Worm (Caenorhabditis elegans) whole organism, mixed stage, embryonic: Measurements from ENCODE around the gene dnc-1.

Experiments used
- M03D4.4 ChIP-seq: sonication (generic microtip); optimal IDR thresholded peaks from 2 replicates; lab custom pipeline; 2017; ENCODE audit warnings: mild to moderate bottlenecking, missing genetic modification characterization, missing compliant biosample characterization
- bed-3 ChIP-seq: fragments of 200-800 bp; sonication (Bioruptor generic); optimal IDR thresholded peaks from 3 replicates; lab custom pipeline; 2018; ENCODE audit warnings: mild to moderate bottlenecking, missing genetic modification characterization, moderate library complexity, missing compliant biosample characterization
- blmp-1 ChIP-seq: fragments of 150-350 bp; optimal IDR thresholded peaks from 2 replicates; lab custom pipeline; 2014; ENCODE audit warnings: missing biosample characterization, missing genetic modification characterization
- ceh-39 ChIP-seq: fragments of 150-350 bp; optimal IDR thresholded peaks from 2 replicates; lab custom pipeline; 2014; ENCODE audit warnings: missing biosample characterization, missing genetic modification characterization
- ceh-43 ChIP-seq: fragments of 200-800 bp; sonication (Bioruptor generic); optimal IDR thresholded peaks from 2 replicates; lab custom pipeline; 2018; ENCODE audit warnings: mild to moderate bottlenecking, missing genetic modification characterization, moderate library complexity, missing compliant biosample characterization
- ceh-83 ChIP-seq: fragments of 200-800 bp; sonication (Bioruptor generic); optimal IDR thresholded peaks from 2 replicates; lab custom pipeline; 2018; ENCODE audit warnings: mild to moderate bottlenecking, missing genetic modification characterization, missing compliant biosample characterization
- ces-1 ChIP-seq: fragments of 150-350 bp; optimal IDR thresholded peaks from 2 replicates; lab custom pipeline; 2014; ENCODE audit warnings: missing biosample characterization, missing genetic modification reagents, missing genetic modification characterization
- cnd-1 ChIP-seq: fragments of 200-800 bp; sonication (Bioruptor generic); optimal IDR thresholded peaks from 2 replicates; lab custom pipeline; 2018; ENCODE audit warnings: mild to moderate bottlenecking, missing genetic modification characterization, missing compliant biosample characterization
- drap-1 ChIP-seq: fragments of 200-800 bp; sonication (Bioruptor generic); optimal IDR thresholded peaks from 3 replicates; lab custom pipeline; 2018; ENCODE audit warnings: mild to moderate bottlenecking, missing genetic modification characterization, missing compliant biosample characterization
- elt-1 ChIP-seq: sonication (generic microtip); optimal IDR thresholded peaks from 2 replicates; lab custom pipeline; 2017; ENCODE audit warnings: missing genetic modification characterization, mild to moderate bottlenecking, missing compliant biosample characterization, antibody characterized with exemption, moderate library complexity, borderline replicate concordance; ENCODE audit not compliant: insufficient read depth
- elt-3 ChIP-seq: fragments of 150-350 bp; optimal IDR thresholded peaks from 2 replicates; lab custom pipeline; 2014; ENCODE audit warnings: missing biosample characterization, missing genetic modification characterization
- flh-1 ChIP-seq: fragments of 200-800 bp; sonication (Bioruptor generic); optimal IDR thresholded peaks from 2 replicates; lab custom pipeline; 2018; ENCODE audit warnings: mild to moderate bottlenecking, missing genetic modification characterization, moderate library complexity, missing compliant biosample characterization
- hlh-1 ChIP-seq: fragments of 150-350 bp; optimal IDR thresholded peaks from 2 replicates; lab custom pipeline; 2014; ENCODE audit warnings: missing biosample characterization, missing genetic modification reagents, missing genetic modification characterization
- lin-13 ChIP-seq: fragments of 150-350 bp; optimal IDR thresholded peaks from 2 replicates; lab custom pipeline; 2014; ENCODE audit warnings: missing biosample characterization, missing genetic modification characterization
- lin-32 ChIP-seq: fragments of 200-800 bp; sonication (Bioruptor generic); optimal IDR thresholded peaks from 2 replicates; lab custom pipeline; 2018; ENCODE audit warnings: mild to moderate bottlenecking, missing genetic modification characterization, missing compliant biosample characterization
- lsy-2 ChIP-seq: fragments of 150-350 bp; optimal IDR thresholded peaks from 2 replicates; lab custom pipeline; 2014; ENCODE audit warnings: missing biosample characterization, missing genetic modification characterization
- mab-5 ChIP-seq: fragments of 150-350 bp; optimal IDR thresholded peaks from 2 replicates; lab custom pipeline; 2014; ENCODE audit warnings: missing biosample characterization, missing genetic modification characterization
- mep-1 ChIP-seq: fragments of 150-350 bp; optimal IDR thresholded peaks from 2 replicates; lab custom pipeline; 2017; ENCODE audit warnings: missing biosample characterization, missing genetic modification reagents, missing genetic modification characterization, inconsistent platforms
- nhr-12 ChIP-seq: fragments of 150-350 bp; optimal IDR thresholded peaks from 2 replicates; lab custom pipeline; 2014; ENCODE audit warnings: missing biosample characterization, missing genetic modification characterization
- nhr-2 ChIP-seq: fragments of 150-350 bp; optimal IDR thresholded peaks from 2 replicates; lab custom pipeline; 2014; ENCODE audit warnings: missing biosample characterization, missing genetic modification characterization
- nhr-237 ChIP-seq: fragments of 150-350 bp; optimal IDR thresholded peaks from 2 replicates; lab custom pipeline; 2014; ENCODE audit warnings: missing biosample characterization, missing genetic modification characterization
- nhr-28 ChIP-seq: fragments of 150-350 bp; optimal IDR thresholded peaks from 2 replicates; lab custom pipeline; 2014; ENCODE audit warnings: missing biosample characterization, missing genetic modification characterization
- pha-4 ChIP-seq: fragments of 150-350 bp; optimal IDR thresholded peaks from 2 replicates; lab custom pipeline; 2018; ENCODE audit warnings: missing biosample characterization, missing genetic modification reagents, missing genetic modification characterization
- snpc-4 ChIP-seq: fragments of 150-350 bp; optimal IDR thresholded peaks from 2 replicates; lab custom pipeline; 2014; ENCODE audit warnings: missing biosample characterization, missing genetic modification characterization
- sptf-1 ChIP-seq: sonication (generic microtip); optimal IDR thresholded peaks from 2 replicates; lab custom pipeline; 2017; ENCODE audit warnings: mild to moderate bottlenecking, missing genetic modification characterization, moderate library complexity, missing compliant biosample characterization
- tbx-8 ChIP-seq: fragments of 200-800 bp; sonication (Bioruptor generic); optimal IDR thresholded peaks from 2 replicates; lab custom pipeline; 2018; ENCODE audit warnings: mild to moderate bottlenecking, missing genetic modification characterization, moderate library complexity, missing compliant biosample characterization
- unc-120 ChIP-seq: sonication (generic microtip); optimal IDR thresholded peaks from 2 replicates; lab custom pipeline; 2017; ENCODE audit warnings: missing genetic modification characterization, missing compliant biosample characterization; ENCODE audit not compliant: poor library complexity, severe bottlenecking
- unc-39 ChIP-seq: fragments of 150-350 bp; optimal IDR thresholded peaks from 2 replicates; lab custom pipeline; 2014; ENCODE audit warnings: missing biosample characterization, missing genetic modification characterization
- unc-62 ChIP-seq: fragments of 150-350 bp; optimal IDR thresholded peaks from 2 replicates; lab custom pipeline; 2014; ENCODE audit warnings: missing biosample characterization, missing genetic modification reagents, missing genetic modification characterization
- zip-8 ChIP-seq: fragments of 150-350 bp; optimal IDR thresholded peaks from 2 replicates; lab custom pipeline; 2014; ENCODE audit warnings: missing biosample characterization, missing genetic modification characterization
- ztf-11 ChIP-seq: fragments of 150-350 bp; optimal IDR thresholded peaks from 2 replicates; lab custom pipeline; 2014; ENCODE audit warnings: missing biosample characterization, missing genetic modification characterization

Gene dnc-1

ce11 chrIV:10975968-10976367 is 43.0 kb upstream of the dnc-1 start:
- TF ChIP-seq elt-1 (tag; lab: Kevin White, UChicago) (peak; percentile 21), blmp-1 (no peak), nhr-2 (tag; lab: Kevin White, UChicago) (no peak)

ce11 chrIV:10971636-10972199 is 38.7 kb upstream of the dnc-1 start:
- TF ChIP-seq ceh-83 (GFP tag; lab: Kevin White, UChicago) (no peak), sptf-1 (tag; lab: Kevin White, UChicago) (no peak), cnd-1 (tag; lab: Kevin White, UChicago) (no peak), lsy-2 (no peak), hlh-1 (no peak), pha-4 (tag; lab: Kevin White, UChicago) (no peak), snpc-4 (tag; lab: Kevin White, UChicago) (no peak), ztf-11 (no peak), bed-3 (no peak), nhr-2 (tag; lab: Kevin White, UChicago) (no peak), unc-62 (GFP tag; lab: Kevin White, UChicago) (no peak), tbx-8 (GFP tag; lab: Kevin White, UChicago) (no peak), blmp-1 (no peak), mep-1 (tag; lab: Kevin White, UChicago) (no peak), zip-8 (tag; lab: Kevin White, UChicago) (no peak), lin-13 (no peak)
- TF ChIP-seq, all 35 proteins: peak for 0

ce11 chrIV:10970767-10971166 is 37.8 kb upstream of the dnc-1 start:
- TF ChIP-seq flh-1 (no peak), ces-1 (GFP tag; lab: Kevin White, UChicago) (no peak), ztf-11 (no peak), ceh-39 (tag; lab: Kevin White, UChicago) (no peak), unc-39 (tag; lab: Kevin White, UChicago) (no peak), elt-1 (tag; lab: Kevin White, UChicago) (no peak), sptf-1 (tag; lab: Kevin White, UChicago) (no peak), mab-5 (tag; lab: Kevin White, UChicago) (no peak), nhr-12 (tag; lab: Kevin White, UChicago) (no peak), elt-3 (no peak)
- TF ChIP-seq, all 35 proteins: peak for 0

- no peak for TF ChIP-seq ceh-39 (tag; lab: Kevin White, UChicago)
- TF ChIP-seq unc-39 (tag; lab: Kevin White, UChicago) = no peak
- TF ChIP-seq blmp-1 = no peak
- TF ChIP-seq tbx-8 (GFP tag; lab: Kevin White, UChicago) = no peak
- TF ChIP-seq, all 35 proteins: peak for 0
Measured at ce11 chrIV:10970333-10970732, 37.3 kb upstream of the dnc-1 start.

- TF ChIP-seq drap-1 (no peak), sptf-1 (tag; lab: Kevin White, UChicago) (no peak), pha-4 (tag; lab: Kevin White, UChicago) (no peak), blmp-1 (no peak), flh-1 (no peak), mab-5 (tag; lab: Kevin White, UChicago) (no peak), lin-13 (no peak), ces-1 (GFP tag; lab: Kevin White, UChicago) (no peak), nhr-237 (tag; lab: Kevin White, UChicago) (no peak), snpc-4 (tag; lab: Kevin White, UChicago) (no peak), bed-3 (no peak), ztf-11 (no peak)
Measured at ce11 chrIV:10966359-10966758, 33.4 kb upstream of the dnc-1 start, which contains the start of the genes aqp-3 and Y69E1A.8. Gene aqp-3 (minus strand): TSS chrIV:10966459. Gene Y69E1A.8 (plus strand): TSS chrIV:10966604.

- TF ChIP-seq snpc-4 (tag; lab: Kevin White, UChicago) = no peak
- no peak for TF ChIP-seq drap-1
- no peak for TF ChIP-seq unc-120
- no peak for TF ChIP-seq lin-13
- no peak for TF ChIP-seq mab-5 (tag; lab: Kevin White, UChicago)
- no peak for TF ChIP-seq M03D4.4
- TF ChIP-seq hlh-1 = no peak
- no peak for TF ChIP-seq nhr-28 (tag; lab: Kevin White, UChicago)
- TF ChIP-seq sptf-1 (tag; lab: Kevin White, UChicago) = no peak
- TF ChIP-seq elt-3 = no peak
- no peak for TF ChIP-seq ceh-43 (GFP tag; lab: Kevin White, UChicago)
- no peak for TF ChIP-seq elt-1 (tag; lab: Kevin White, UChicago)
- TF ChIP-seq bed-3 = no peak
- TF ChIP-seq lin-32 = no peak
- TF ChIP-seq zip-8 (tag; lab: Kevin White, UChicago) = no peak
Measured at ce11 chrIV:10964688-10965087, 31.7 kb upstream of the dnc-1 start.
